Fruit fly (Drosophila melanogaster): ENCODE measurements around the gene Antp.

DNA sequence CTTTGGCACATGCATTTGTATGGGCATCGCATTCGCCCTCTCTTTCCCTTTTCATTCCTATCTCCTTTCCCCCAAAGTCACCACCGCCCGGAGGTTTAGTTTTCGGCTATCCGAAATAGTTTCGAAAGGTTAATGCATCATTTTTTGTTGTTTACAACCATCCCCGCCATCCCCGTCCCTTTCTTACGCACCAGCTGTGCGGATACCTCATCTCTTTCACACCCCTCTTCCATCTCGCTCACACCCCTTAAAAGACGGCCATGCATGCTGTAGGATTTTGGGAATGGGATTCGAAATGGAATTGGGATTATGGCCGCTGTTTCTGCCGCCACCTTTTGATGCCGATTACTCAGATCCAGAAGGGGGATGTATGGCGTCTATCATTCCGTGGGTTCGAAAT is 7.1 kb downstream of the Antp start:
- no peak for TF ChIP-seq usp (GFP tag; optimal IDR thresholded peaks at IDR 0.05)
- no peak for TF ChIP-seq Dll (optimal IDR thresholded peaks at IDR 0.05)
- no peak for TF ChIP-seq EcR (GFP tag; optimal IDR thresholded peaks at IDR 0.05)
- no peak for TF ChIP-seq CG8478 (optimal IDR thresholded peaks at IDR 0.05)
- TF ChIP-seq psq (optimal IDR thresholded peaks at IDR 0.05), result no peak

All from whole organism.